In the genomic region with DNA sequence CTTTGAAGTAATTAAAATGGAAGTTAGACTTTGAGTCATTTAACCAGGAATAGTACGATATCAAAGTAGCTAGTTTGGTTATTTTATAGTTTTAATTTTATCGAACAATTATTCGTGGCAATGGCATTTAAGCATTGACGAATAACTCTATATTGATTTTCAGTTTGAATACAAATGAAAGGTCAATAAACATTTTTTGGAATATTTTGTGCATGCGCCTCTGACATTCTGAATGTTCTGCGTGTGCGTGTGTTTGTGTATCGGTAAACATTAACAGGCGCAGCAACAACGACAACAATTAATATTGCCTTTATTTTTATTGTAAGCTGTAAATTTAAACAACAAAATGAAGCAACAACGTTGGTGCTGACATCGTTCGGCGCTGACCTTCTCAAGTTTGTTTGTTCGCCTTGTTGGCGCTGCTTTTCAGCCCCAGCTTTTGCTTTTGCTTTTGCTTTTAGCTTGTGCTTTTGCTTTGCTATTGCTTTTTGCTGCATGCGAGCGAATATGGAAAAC, we compare ENCODE assay signal across 1 fruit fly cellular context.
A peak's percentile ranks its signal among the peaks of the same experiment; 100 is the strongest.
TF ChIP-seq lines count a peak whose summit lies in the region.

No protein-coding gene starts in this region.

TF ChIP-seq in whole organism, embryonic, 481 proteins besides CTCF, POLR2A, EP300 and RAD21 (continued from another document and continues in another):
- TF ChIP-seq Jarid2 (GFP tag; optimal IDR thresholded peaks at IDR 0.05; lab: Kevin White, UChicago) (peak; percentile 3), dan (GFP tag; IDR thresholded peaks at IDR 0.05; lab: Robert Waterston, UW) (no peak), B-H2 (GFP tag; optimal IDR thresholded peaks at IDR 0.05; lab: Kevin White, UChicago) (no peak), Ptx1 (GFP tag; IDR thresholded peaks at IDR 0.05; lab: Robert Waterston, UW) (0 out of 2 replicates have a peak, but pooled peaks have one; percentile 15), CG13775 (GFP tag; optimal IDR thresholded peaks at IDR 0.05; lab: Kevin White, UChicago) (no peak), CG14710 (tag; optimal IDR thresholded peaks at IDR 0.05; lab: Kevin White, UChicago) (peak; percentile 16), CG42726 (GFP tag; IDR thresholded peaks at IDR 0.05; lab: Robert Waterston, UW; ENCODE audit: partially characterized antibody) (no peak), zen (tag; optimal IDR thresholded peaks at IDR 0.05; lab: Kevin White, UChicago) (no peak), Hr3 (GFP tag; optimal IDR thresholded peaks at IDR 0.05; lab: Kevin White, UChicago) (no peak), Dp (GFP tag; optimal IDR thresholded peaks at IDR 0.05; lab: Kevin White, UChicago) (no peak), scrt (GFP tag; optimal IDR thresholded peaks at IDR 0.05; lab: Kevin White, UChicago) (peak; percentile 0), gro (GFP tag; optimal IDR thresholded peaks at IDR 0.05; lab: Kevin White, UChicago) (no peak), chinmo (GFP tag; IDR thresholded peaks at IDR 0.05; lab: Robert Waterston, UW; ENCODE audit: partially characterized antibody) (peak; percentile 96), sc (optimal IDR thresholded peaks at IDR 0.05; lab: Kevin White, UChicago) (no peak), sc (GFP tag; optimal IDR thresholded peaks at IDR 0.05; lab: Kevin White, UChicago) (no peak), HLH3B (GFP tag; IDR thresholded peaks at IDR 0.05; lab: Robert Waterston, UW) (no peak), CG17568 (GFP tag; optimal IDR thresholded peaks at IDR 0.05; lab: Kevin White, UChicago) (peak; percentile 70), NFAT (GFP tag; IDR thresholded peaks at IDR 0.05; lab: Robert Waterston, UW) (no peak), en (GFP tag; optimal IDR thresholded peaks at IDR 0.05; lab: Kevin White, UChicago) (no peak), CG8281 (tag; optimal IDR thresholded peaks at IDR 0.05; lab: Kevin White, UChicago) (peak; percentile 31), Abd-B (GFP tag; optimal IDR thresholded peaks at IDR 0.05; lab: Kevin White, UChicago) (no peak), sisA (GFP tag; IDR thresholded peaks at IDR 0.05; lab: Robert Waterston, UW) (no peak), fd3F (GFP tag; optimal IDR thresholded peaks at IDR 0.05; lab: Kevin White, UChicago) (peak; percentile 55), Atf-2 (GFP tag; optimal IDR thresholded peaks at IDR 0.05; lab: Kevin White, UChicago) (no peak), CG17361 (GFP tag; IDR thresholded peaks at IDR 0.05; lab: Robert Waterston, UW) (0 out of 3 replicates have a peak, but pooled peaks have one; percentile 12), pros (GFP tag; optimal IDR thresholded peaks at IDR 0.05; lab: Kevin White, UChicago) (peak; percentile 13), CrebB (tag; optimal IDR thresholded peaks at IDR 0.05; lab: Kevin White, UChicago) (peak; percentile 66), Deaf1 (tag; optimal IDR thresholded peaks at IDR 0.05; lab: Kevin White, UChicago) (no peak), odd (GFP tag; optimal IDR thresholded peaks at IDR 0.05; lab: Kevin White, UChicago) (peak; percentile 72), ewg (GFP tag; optimal IDR thresholded peaks at IDR 0.05; lab: Kevin White, UChicago) (no peak), vnd (GFP tag; IDR thresholded peaks at IDR 0.05; lab: Robert Waterston, UW; ENCODE audit: partially characterized antibody) (no peak), crol (GFP tag; IDR thresholded peaks at IDR 0.05; lab: Robert Waterston, UW) (no peak), Taf1 (GFP tag; IDR thresholded peaks at IDR 0.05; lab: Robert Waterston, UW) (no peak), schlank (tag; optimal IDR thresholded peaks at IDR 0.05; lab: Kevin White, UChicago) (no peak), ttk (GFP tag; IDR thresholded peaks at IDR 0.05; lab: Robert Waterston, UW) (no peak), chn (GFP tag; optimal IDR thresholded peaks at IDR 0.05; lab: Kevin White, UChicago) (no peak), CG4328 (GFP tag; optimal IDR thresholded peaks at IDR 0.05; lab: Kevin White, UChicago) (peak; percentile 14), abd-A (tag; optimal IDR thresholded peaks at IDR 0.05; lab: Kevin White, UChicago) (peak; percentile 45), Awh (GFP tag; IDR thresholded peaks at IDR 0.05; lab: Robert Waterston, UW) (peak; percentile 49; the same call in 1 of the 2 replicates), CG12219 (GFP tag; optimal IDR thresholded peaks at IDR 0.05; lab: Kevin White, UChicago) (peak; percentile 49), ftz-f1 (GFP tag; optimal IDR thresholded peaks at IDR 0.05; lab: Kevin White, UChicago) (peak; percentile 61), Stat92E (GFP tag; optimal IDR thresholded peaks at IDR 0.05; lab: Kevin White, UChicago) (no peak), CG8478 (optimal IDR thresholded peaks at IDR 0.05; lab: Kevin White, UChicago) (no peak), phol (tag; optimal IDR thresholded peaks at IDR 0.05; lab: Kevin White, UChicago) (no peak), Drgx (GFP tag; IDR thresholded peaks at IDR 0.05; lab: Robert Waterston, UW) (no peak), CG10431 (GFP tag; optimal IDR thresholded peaks at IDR 0.05; lab: Kevin White, UChicago) (peak; percentile 6), otp (GFP tag; IDR thresholded peaks at IDR 0.05; lab: Robert Waterston, UW) (0 out of 3 replicates have a peak, but pooled peaks have one; percentile 13), CG4707 (GFP tag; optimal IDR thresholded peaks at IDR 0.05; lab: Kevin White, UChicago) (no peak), CG3407 (GFP tag; optimal IDR thresholded peaks at IDR 0.05; lab: Kevin White, UChicago) (peak; percentile 7), CG7928 (GFP tag; optimal IDR thresholded peaks at IDR 0.05; lab: Kevin White, UChicago) (no peak), vfl (GFP tag; optimal IDR thresholded peaks at IDR 0.05; lab: Kevin White, UChicago) (no peak), repo (GFP tag; optimal IDR thresholded peaks at IDR 0.05; lab: Kevin White, UChicago) (no peak), z (GFP tag; IDR thresholded peaks at IDR 0.05; lab: Robert Waterston, UW) (no peak), lab (GFP tag; optimal IDR thresholded peaks at IDR 0.05; lab: Kevin White, UChicago) (peak; percentile 69), Pdp1 (GFP tag; optimal IDR thresholded peaks at IDR 0.05; lab: Kevin White, UChicago) (no peak), rib (GFP tag; IDR thresholded peaks at IDR 0.05; lab: Robert Waterston, UW) (no peak), bigmax (GFP tag; optimal IDR thresholded peaks at IDR 0.05; lab: Kevin White, UChicago) (no peak), cwo (GFP tag; optimal IDR thresholded peaks at IDR 0.05; lab: Kevin White, UChicago) (no peak), unpg (GFP tag; optimal IDR thresholded peaks at IDR 0.05; lab: Kevin White, UChicago) (peak; percentile 17), CG11723 (GFP tag; optimal IDR thresholded peaks at IDR 0.05; lab: Kevin White, UChicago) (peak; percentile 39), H2.0 (GFP tag; IDR thresholded peaks at IDR 0.05; lab: Robert Waterston, UW) (no peak), E2f2 (GFP tag; IDR thresholded peaks at IDR 0.05; lab: Robert Waterston, UW) (peak; percentile 21; the same call in 1 of the 2 replicates), lmd (GFP tag; IDR thresholded peaks at IDR 0.05; lab: Robert Waterston, UW) (no peak), hb (GFP tag; IDR thresholded peaks at IDR 0.05; lab: Robert Waterston, UW; ENCODE audit: partially characterized antibody) (no peak), pb (GFP tag; optimal IDR thresholded peaks at IDR 0.05; lab: Kevin White, UChicago) (no peak), ab (GFP tag; optimal IDR thresholded peaks at IDR 0.05; lab: Kevin White, UChicago) (no peak), Meics (GFP tag; optimal IDR thresholded peaks at IDR 0.05; lab: Kevin White, UChicago) (peak; percentile 6), sens-2 (GFP tag; IDR thresholded peaks at IDR 0.05; lab: Robert Waterston, UW) (no peak), CG4617 (GFP tag; optimal IDR thresholded peaks at IDR 0.05; lab: Kevin White, UChicago; ENCODE audit: borderline replicate concordance) (no peak), slbo (GFP tag; IDR thresholded peaks at IDR 0.05; lab: Robert Waterston, UW) (no peak; the same call in 1 of the 2 replicates), CG34376 (GFP tag; optimal IDR thresholded peaks at IDR 0.05; lab: Kevin White, UChicago) (no peak), run (tag; optimal IDR thresholded peaks at IDR 0.05; lab: Kevin White, UChicago) (peak; percentile 33), CG18476 (GFP tag; optimal IDR thresholded peaks at IDR 0.05; lab: Kevin White, UChicago) (no peak), CG6683 (GFP tag; optimal IDR thresholded peaks at IDR 0.05; lab: Kevin White, UChicago) (no peak), Optix (GFP tag; IDR thresholded peaks at IDR 0.05; lab: Robert Waterston, UW) (no peak), CG10321 (GFP tag; IDR thresholded peaks at IDR 0.05; lab: Robert Waterston, UW) (0 out of 2 replicates have a peak, but pooled peaks have one; percentile 13), CG16863 (GFP tag; optimal IDR thresholded peaks at IDR 0.05; lab: Kevin White, UChicago) (peak; percentile 24), Gug (GFP tag; IDR thresholded peaks at IDR 0.05; lab: Robert Waterston, UW) (no peak), Myb (GFP tag; optimal IDR thresholded peaks at IDR 0.05; lab: Kevin White, UChicago) (no peak), yki (optimal IDR thresholded peaks at IDR 0.05; lab: Kevin White, UChicago) (no peak), Doc3 (GFP tag; IDR thresholded peaks at IDR 0.05; lab: Robert Waterston, UW; ENCODE audit: partially characterized antibody) (no peak), CG6854 (GFP tag; optimal IDR thresholded peaks at IDR 0.05; lab: Kevin White, UChicago) (no peak), shn (GFP tag; optimal IDR thresholded peaks at IDR 0.05; lab: Kevin White, UChicago) (no peak), CG15011 (GFP tag; optimal IDR thresholded peaks at IDR 0.05; lab: Kevin White, UChicago) (peak; percentile 6), CG2678 (tag; optimal IDR thresholded peaks at IDR 0.05; lab: Kevin White, UChicago) (peak; percentile 56), Gsc (GFP tag; IDR thresholded peaks at IDR 0.05; lab: Robert Waterston, UW) (no peak), CG9215 (GFP tag; IDR thresholded peaks at IDR 0.05; lab: Robert Waterston, UW) (no peak), Atf3 (GFP tag; optimal IDR thresholded peaks at IDR 0.05; lab: Kevin White, UChicago) (no peak), CG8924 (tag; optimal IDR thresholded peaks at IDR 0.05; lab: Kevin White, UChicago) (no peak), aop (GFP tag; IDR thresholded peaks at IDR 0.05; lab: Robert Waterston, UW) (no peak), lbe (GFP tag; optimal IDR thresholded peaks at IDR 0.05; lab: Kevin White, UChicago) (no peak), CG17912 (GFP tag; optimal IDR thresholded peaks at IDR 0.05; lab: Kevin White, UChicago) (no peak), pnt (GFP tag; optimal IDR thresholded peaks at IDR 0.05; lab: Kevin White, UChicago) (no peak), CG34422 (GFP tag; IDR thresholded peaks at IDR 0.05; lab: Robert Waterston, UW) (no peak), bab2 (GFP tag; optimal IDR thresholded peaks at IDR 0.05; lab: Kevin White, UChicago) (peak; percentile 18), ATbp (GFP tag; optimal IDR thresholded peaks at IDR 0.05; lab: Kevin White, UChicago) (peak; percentile 76), nerfin-1 (tag; optimal IDR thresholded peaks at IDR 0.05; lab: Kevin White, UChicago) (no peak), CG16815 (GFP tag; optimal IDR thresholded peaks at IDR 0.05; lab: Kevin White, UChicago) (no peak), row (GFP tag; IDR thresholded peaks at IDR 0.05; lab: Robert Waterston, UW) (no peak), CHES-1-like (GFP tag; optimal IDR thresholded peaks at IDR 0.05; lab: Kevin White, UChicago) (peak; percentile 9), disco-r (GFP tag; optimal IDR thresholded peaks at IDR 0.05; lab: Kevin White, UChicago) (no peak), CG17359 (tag; optimal IDR thresholded peaks at IDR 0.05; lab: Kevin White, UChicago) (peak; percentile 36), PHDP (tag; optimal IDR thresholded peaks at IDR 0.05; lab: Kevin White, UChicago) (peak; percentile 63), so (GFP tag; IDR thresholded peaks at IDR 0.05; lab: Robert Waterston, UW) (peak; percentile 37; the same call in 2 of the 3 replicates), Rfx (GFP tag; IDR thresholded peaks at IDR 0.05; lab: Robert Waterston, UW) (no peak; the same call in 1 of the 2 replicates), CG4282 (GFP tag; optimal IDR thresholded peaks at IDR 0.05; lab: Kevin White, UChicago) (no peak), seq (GFP tag; IDR thresholded peaks at IDR 0.05; lab: Robert Waterston, UW) (peak; percentile 78), D19B (GFP tag; optimal IDR thresholded peaks at IDR 0.05; lab: Kevin White, UChicago) (no peak), CG5953 (GFP tag; IDR thresholded peaks at IDR 0.05; lab: Robert Waterston, UW) (no peak), psq (GFP tag; optimal IDR thresholded peaks at IDR 0.05; lab: Kevin White, UChicago) (no peak), CG15479 (GFP tag; optimal IDR thresholded peaks at IDR 0.05; lab: Kevin White, UChicago) (no peak), D19A (tag; optimal IDR thresholded peaks at IDR 0.05; lab: Kevin White, UChicago) (no peak), Vsx1 (GFP tag; optimal IDR thresholded peaks at IDR 0.05; lab: Kevin White, UChicago) (peak; percentile 58), CG12236 (GFP tag; optimal IDR thresholded peaks at IDR 0.05; lab: Kevin White, UChicago) (no peak), CG10274 (GFP tag; optimal IDR thresholded peaks at IDR 0.05; lab: Kevin White, UChicago) (no peak), CG9932 (GFP tag; IDR thresholded peaks at IDR 0.05; lab: Robert Waterston, UW) (no peak), CG15073 (GFP tag; optimal IDR thresholded peaks at IDR 0.05; lab: Kevin White, UChicago) (no peak), Chrac-16 (GFP tag; optimal IDR thresholded peaks at IDR 0.05; lab: Kevin White, UChicago) (no peak), CG3281 (GFP tag; optimal IDR thresholded peaks at IDR 0.05; lab: Kevin White, UChicago) (peak; percentile 14), Hmr (GFP tag; optimal IDR thresholded peaks at IDR 0.05; lab: Kevin White, UChicago) (peak; percentile 49), CG2202 (tag; optimal IDR thresholded peaks at IDR 0.05; lab: Kevin White, UChicago) (no peak), CG16779 (GFP tag; IDR thresholded peaks at IDR 0.05; lab: Robert Waterston, UW) (no peak), CG1024 (GFP tag; IDR thresholded peaks at IDR 0.05; lab: Robert Waterston, UW) (no peak), stwl (tag; optimal IDR thresholded peaks at IDR 0.05; lab: Kevin White, UChicago) (no peak), p53 (GFP tag; optimal IDR thresholded peaks at IDR 0.05; lab: Kevin White, UChicago) (no peak), pum (GFP tag; optimal IDR thresholded peaks at IDR 0.05; lab: Kevin White, UChicago) (no peak), CG18619 (GFP tag; optimal IDR thresholded peaks at IDR 0.05; lab: Kevin White, UChicago) (peak; percentile 37), CG18764 (GFP tag; optimal IDR thresholded peaks at IDR 0.05; lab: Kevin White, UChicago) (peak; percentile 39), al (GFP tag; IDR thresholded peaks at IDR 0.05; lab: Robert Waterston, UW) (no peak), CG11247 (GFP tag; IDR thresholded peaks at IDR 0.05; lab: Robert Waterston, UW) (no peak)
